Fruit fly (Drosophila melanogaster) whole organism, wandering third instar larva: Measurements from ENCODE around the gene stck.
A peak's percentile ranks its signal among the peaks of the same experiment; 100 is the strongest.

Source experiments
- Abd-B ChIP-seq: fragments of >200 bp; optimal IDR thresholded peaks from 2 replicates; lab custom pipeline; 2017; ENCODE audit warnings: missing biosample characterization, missing genetic modification characterization
- CG32264 ChIP-seq: fragments of 200-800 bp; sonication (Bioruptor generic); optimal IDR thresholded peaks from 2 replicates; lab custom pipeline; 2016; ENCODE audit warnings: missing biosample characterization, missing genetic modification characterization
- CG9705 ChIP-seq: fragments of 200-800 bp; sonication (Bioruptor generic); optimal IDR thresholded peaks from 2 replicates; lab custom pipeline; 2018; ENCODE audit warnings: missing biosample characterization, mild to moderate bottlenecking, missing genetic modification characterization
- CrebA ChIP-seq: fragments of 200-800 bp; sonication (Bioruptor generic); optimal IDR thresholded peaks from 2 replicates; lab custom pipeline; 2016; ENCODE audit warnings: missing biosample characterization, mild to moderate bottlenecking, missing genetic modification characterization, borderline replicate concordance
- Dfd ChIP-seq: fragments of >200 bp; optimal IDR thresholded peaks from 2 replicates; lab custom pipeline; 2017; ENCODE audit warnings: missing biosample characterization, missing genetic modification characterization
- Dif ChIP-seq: fragments of 200-275, 200-300 bp; sonication (Bioruptor generic); optimal IDR thresholded peaks from 2 replicates; lab custom pipeline; 2018; ENCODE audit warnings: missing biosample characterization, missing genetic modification characterization; ENCODE audit not compliant: partially characterized antibody
- GATAd ChIP-seq: sonication (Bioruptor generic); optimal IDR thresholded peaks from 2 replicates; lab custom pipeline; 2016; ENCODE audit warnings: missing biosample characterization, missing genetic modification characterization
- Hnf4 ChIP-seq: fragments of 200-800 bp; sonication (Bioruptor generic); optimal IDR thresholded peaks from 2 replicates; lab custom pipeline; 2016; ENCODE audit warnings: missing biosample characterization, mild to moderate bottlenecking, missing genetic modification characterization
- Hr78 ChIP-seq: fragments of >200 bp; optimal IDR thresholded peaks from 2 replicates; lab custom pipeline; 2017; ENCODE audit warnings: missing biosample characterization, missing genetic modification characterization
- Jra ChIP-seq: sonication (Bioruptor generic); optimal IDR thresholded peaks from 2 replicates; lab custom pipeline; 2016; ENCODE audit warnings: missing biosample characterization, missing genetic modification characterization
- Mio ChIP-seq: sonication (Bioruptor generic); optimal IDR thresholded peaks from 2 replicates; lab custom pipeline; 2016; ENCODE audit warnings: missing biosample characterization, missing genetic modification characterization
- Myc ChIP-seq: fragments of >200 bp; optimal IDR thresholded peaks from 2 replicates; lab custom pipeline; 2017
- N ChIP-seq: fragments of >200 bp; optimal IDR thresholded peaks from 2 replicates; lab custom pipeline; 2018; ENCODE audit warnings: missing biosample characterization, missing external identifiers, missing genetic modification characterization
- OdsH ChIP-seq: fragments of 200-800 bp; sonication (Bioruptor generic); optimal IDR thresholded peaks from 2 replicates; lab custom pipeline; 2016; ENCODE audit warnings: missing biosample characterization, mild to moderate bottlenecking, missing genetic modification characterization
- Rel ChIP-seq, 2 experiments: fragments of 200-800 bp; sonication (Bioruptor generic) in 1 of 2; optimal IDR thresholded peaks; 2 replicates in 1 of 2; 3 replicates in 1 of 2; lab custom pipeline; 2016 to 2019; ENCODE audit warnings: mild to moderate bottlenecking in 2 of 2, missing biosample characterization in 2 of 2, missing genetic modification characterization in 2 of 2, moderate library complexity in 1 of 2
- Sp1 ChIP-seq: fragments of 200-800 bp; sonication (Bioruptor generic); optimal IDR thresholded peaks from 3 replicates; lab custom pipeline; 2019; ENCODE audit warnings: missing biosample characterization, mild to moderate bottlenecking, missing genetic modification characterization, moderate library complexity
- Vsx2 ChIP-seq: fragments of 200-300, 225-300 bp; sonication (Bioruptor generic); optimal IDR thresholded peaks from 2 replicates; lab custom pipeline; 2018; ENCODE audit warnings: missing biosample characterization, missing genetic modification characterization; ENCODE audit not compliant: partially characterized antibody
- br ChIP-seq: fragments of 200-800 bp; sonication (Bioruptor generic); optimal IDR thresholded peaks from 2 replicates; lab custom pipeline; 2016; ENCODE audit warnings: missing biosample characterization, missing genetic modification characterization
- brk ChIP-seq: fragments of 200-800 bp; sonication (Bioruptor generic); optimal IDR thresholded peaks from 2 replicates; lab custom pipeline; 2016; ENCODE audit warnings: missing biosample characterization, mild to moderate bottlenecking, missing genetic modification characterization
- dl ChIP-seq, 2 experiments: fragments of 175-275, 200-275 bp in 1 of 2; fragments of 200-275 bp in 1 of 2; sonication (Bioruptor generic); optimal IDR thresholded peaks; lab custom pipeline; 2018; ENCODE audit warnings: mild to moderate bottlenecking in 2 of 2, missing biosample characterization in 2 of 2, missing genetic modification characterization in 2 of 2, moderate library complexity in 2 of 2; ENCODE audit not compliant: partially characterized antibody in 2 of 2, insufficient read depth in 1 of 2
- dmrt93B ChIP-seq: fragments of 200-800 bp; sonication (Bioruptor generic); optimal IDR thresholded peaks from 2 replicates; lab custom pipeline; 2018; ENCODE audit warnings: missing biosample characterization, mild to moderate bottlenecking, missing genetic modification characterization
- dsf ChIP-seq: sonication (Bioruptor generic); optimal IDR thresholded peaks from 2 replicates; lab custom pipeline; 2016; ENCODE audit warnings: missing biosample characterization, missing genetic modification characterization, borderline replicate concordance
- ey ChIP-seq: fragments of 200-800 bp; sonication (Bioruptor generic); optimal IDR thresholded peaks from 2 replicates; lab custom pipeline; 2016; ENCODE audit warnings: missing biosample characterization, missing genetic modification characterization
- foxo ChIP-seq, 2 experiments: fragments of 200-800 bp; sonication (Bioruptor generic); optimal IDR thresholded peaks; 2 replicates in 1 of 2; 3 replicates in 1 of 2; lab custom pipeline; 2016 to 2017; ENCODE audit warnings: missing biosample characterization in 2 of 2, missing genetic modification characterization in 2 of 2
- h ChIP-seq: fragments of 200-800 bp; sonication (Bioruptor generic); optimal IDR thresholded peaks from 3 replicates; lab custom pipeline; 2016; ENCODE audit warnings: missing biosample characterization, mild to moderate bottlenecking, missing genetic modification characterization
- lola ChIP-seq: fragments of >200 bp; optimal IDR thresholded peaks from 2 replicates; lab custom pipeline; 2017; ENCODE audit warnings: missing biosample characterization, missing genetic modification characterization
- pan ChIP-seq: fragments of >200 bp; optimal IDR thresholded peaks from 2 replicates; lab custom pipeline; 2017
- psq ChIP-seq: fragments of 200-800 bp; sonication (Bioruptor generic); optimal IDR thresholded peaks from 3 replicates; lab custom pipeline; 2017; ENCODE audit warnings: missing biosample characterization, mild to moderate bottlenecking, missing genetic modification characterization, moderate library complexity
- rgr ChIP-seq: fragments of 200-800 bp; sonication (Bioruptor generic); optimal IDR thresholded peaks from 3 replicates; lab custom pipeline; 2016; ENCODE audit warnings: missing biosample characterization, mild to moderate bottlenecking, missing genetic modification characterization
- sage ChIP-seq: fragments of 200-800 bp; sonication (Bioruptor generic); optimal IDR thresholded peaks from 2 replicates; lab custom pipeline; 2016; ENCODE audit warnings: missing biosample characterization, mild to moderate bottlenecking, missing genetic modification characterization
- sv ChIP-seq: fragments of 200-800 bp; sonication (Bioruptor generic); optimal IDR thresholded peaks from 3 replicates; lab custom pipeline; 2016; ENCODE audit warnings: missing biosample characterization, missing genetic modification characterization
- tai ChIP-seq: sonication (Bioruptor generic); optimal IDR thresholded peaks from 2 replicates; lab custom pipeline; 2016; ENCODE audit warnings: missing biosample characterization, missing genetic modification characterization
- usp ChIP-seq: fragments of >200 bp; optimal IDR thresholded peaks from 2 replicates; lab custom pipeline; 2017; ENCODE audit warnings: missing biosample characterization, missing genetic modification characterization
- woc ChIP-seq: sonication (Bioruptor generic); optimal IDR thresholded peaks from 2 replicates; lab custom pipeline; 2016; ENCODE audit warnings: missing biosample characterization, mild to moderate bottlenecking, missing genetic modification characterization

Gene stck

DNA sequence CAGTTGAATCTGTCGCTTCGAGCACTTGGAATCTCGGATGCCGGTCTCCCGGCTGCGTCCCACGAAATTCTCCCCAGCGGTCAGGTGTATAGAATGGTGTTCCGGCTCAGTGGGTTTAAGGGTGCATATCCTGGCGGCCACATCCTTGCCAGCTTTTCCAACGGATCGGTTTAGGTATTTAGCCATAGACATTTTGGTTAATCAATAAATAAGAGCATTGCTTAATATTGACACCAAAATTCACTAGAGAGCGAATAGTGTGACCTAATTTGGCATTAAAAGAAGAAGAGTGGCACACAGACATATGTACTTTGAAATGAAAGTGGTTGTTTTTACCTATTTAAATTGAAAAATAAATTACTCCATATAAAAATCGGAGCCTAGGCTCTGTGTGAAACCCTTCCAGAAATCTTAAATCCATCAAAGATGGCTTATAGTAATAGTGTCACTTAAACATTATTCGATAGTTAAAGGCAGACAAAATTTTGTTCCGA, 13.5 kb upstream of the stck start, which contains the start of the genes PNKP and COX7AL:
TSS of gene PNKP (minus strand) at position 266 of the 494 bp plus-strand sequence.
TSS of gene COX7AL (plus strand) at position 419 of the 494 bp plus-strand sequence.
- no peak for TF ChIP-seq usp (GFP tag; lab: Kevin White, UChicago)
- peak; percentile 59 for TF ChIP-seq rgr (GFP tag; lab: Kevin White, UChicago)
- TF ChIP-seq, all 38 proteins: peak for 1

DNA sequence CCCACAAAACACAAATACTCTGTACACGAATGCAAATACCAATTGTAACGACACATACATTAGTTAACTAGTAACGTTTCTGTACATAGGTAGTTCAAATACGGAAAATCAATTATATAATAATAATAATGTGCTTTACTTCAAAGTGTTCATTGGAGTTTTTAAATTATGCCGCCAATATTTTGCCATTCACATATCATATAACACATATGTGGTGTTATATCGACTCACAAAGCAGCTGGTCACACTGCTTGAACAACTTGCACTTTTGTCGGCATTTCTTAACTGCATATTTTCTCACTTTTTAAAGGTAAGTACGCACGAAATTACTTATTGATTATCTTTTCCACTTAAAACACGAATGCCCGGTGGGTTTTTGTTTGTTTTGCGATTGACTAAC, 12.6 kb upstream of the stck start, which contains the start of gene DppIII:
TSS of gene DppIII (plus strand) at position 227 of the 400 bp plus-strand sequence.
- no peak for TF ChIP-seq CG32264
- TF ChIP-seq OdsH (GFP tag; lab: Kevin White, UChicago) = no peak
- no peak for TF ChIP-seq Hr78
- no peak for TF ChIP-seq psq (GFP tag; lab: Kevin White, UChicago)

DNA sequence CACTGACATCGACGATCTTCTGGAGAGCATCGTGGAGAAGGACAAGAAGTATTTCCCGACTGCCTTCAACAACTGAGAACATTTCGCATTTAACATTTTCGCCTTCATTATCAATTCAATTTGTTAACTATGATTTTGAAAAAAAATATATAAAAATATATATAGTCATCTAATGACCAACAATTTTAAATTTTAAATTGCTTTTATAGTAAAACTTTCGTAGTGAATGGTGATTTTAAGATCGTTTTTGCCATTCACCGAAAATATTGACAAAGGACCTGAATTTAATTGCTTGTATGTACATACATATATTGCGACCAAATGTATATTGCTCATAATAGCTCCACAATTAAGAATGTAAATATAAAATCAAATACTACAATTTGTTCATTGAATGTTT, 9.5 kb upstream of the stck start, which contains the start of gene CG7352:
TSS of gene CG7352 (plus strand) at position 301 of the 400 bp plus-strand sequence.
- TF ChIP-seq GATAd (GFP tag; lab: Kevin White, UChicago) = no peak
- TF ChIP-seq Vsx2 (GFP tag; lab: Kevin White, UChicago) = no peak
- TF ChIP-seq brk (GFP tag; lab: Kevin White, UChicago) = no peak
- no peak for TF ChIP-seq CG9705 (GFP tag; lab: Kevin White, UChicago)
- no peak for TF ChIP-seq Sp1
- TF ChIP-seq foxo (GFP tag; optimal IDR thresholded peaks at IDR 0.05; lab: Kevin White, UChicago) = no peak
- TF ChIP-seq Abd-B (GFP tag; lab: Kevin White, UChicago) = no peak
- TF ChIP-seq CG32264 = no peak
- no peak for TF ChIP-seq sage (GFP tag; lab: Kevin White, UChicago)
- no peak for TF ChIP-seq tai (GFP tag; lab: Kevin White, UChicago)
- TF ChIP-seq dmrt93B (GFP tag; lab: Kevin White, UChicago) = no peak
- TF ChIP-seq sv (GFP tag; lab: Kevin White, UChicago) = no peak
- no peak for TF ChIP-seq rgr (GFP tag; lab: Kevin White, UChicago)
- TF ChIP-seq psq (GFP tag; lab: Kevin White, UChicago) = no peak
- TF ChIP-seq h = no peak
- no peak for TF ChIP-seq Hr78
- TF ChIP-seq Jra = no peak
- no peak for TF ChIP-seq ey (GFP tag; lab: Kevin White, UChicago)
- no peak for TF ChIP-seq Rel (GFP tag; optimal IDR thresholded peaks at IDR 0.05; lab: Kevin White, UChicago)
- TF ChIP-seq Rel (tag; optimal IDR thresholded peaks at IDR 0.05; lab: Kevin White, UChicago) = no peak
- no peak for TF ChIP-seq Mio (GFP tag; lab: Kevin White, UChicago)

DNA sequence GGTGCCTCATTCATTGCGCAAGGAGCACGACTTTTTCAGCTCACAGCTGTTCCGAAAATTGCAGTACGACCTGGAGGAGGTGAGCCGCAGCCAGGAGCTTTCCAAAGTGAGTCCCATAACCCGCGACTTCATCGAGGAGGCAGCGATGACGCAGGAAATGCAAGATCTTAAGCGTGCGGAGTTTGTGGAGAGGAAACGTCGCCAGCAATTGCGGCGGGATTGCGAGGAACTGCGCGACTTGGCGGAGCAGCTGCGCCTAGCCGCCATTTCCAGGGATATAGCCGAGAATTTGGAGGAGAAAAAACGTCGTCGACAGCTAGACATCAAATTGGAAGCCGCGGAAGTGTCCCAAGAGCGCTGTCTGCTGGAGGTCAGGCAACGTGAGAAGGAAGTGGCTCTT, 8.9 kb upstream of the stck start:
- TF ChIP-seq rgr (GFP tag; lab: Kevin White, UChicago) = no peak
- no peak for TF ChIP-seq sage (GFP tag; lab: Kevin White, UChicago)
- no peak for TF ChIP-seq dsf (GFP tag; lab: Kevin White, UChicago)
- no peak for TF ChIP-seq Vsx2 (GFP tag; lab: Kevin White, UChicago)
- TF ChIP-seq Rel (GFP tag; optimal IDR thresholded peaks at IDR 0.05; lab: Kevin White, UChicago) = no peak
- TF ChIP-seq Rel (tag; optimal IDR thresholded peaks at IDR 0.05; lab: Kevin White, UChicago) = no peak
- no peak for TF ChIP-seq foxo (GFP tag; optimal IDR thresholded peaks at IDR 0.05; lab: Kevin White, UChicago)
- no peak for TF ChIP-seq dl (GFP tag; optimal IDR thresholded peaks at IDR 0.05; lab: Kevin White, UChicago; ENCODE audit: insufficient read depth in 1 of 2, partially characterized antibody in 2 of 2)
- TF ChIP-seq Hnf4 (GFP tag; lab: Kevin White, UChicago) = no peak
- TF ChIP-seq Mio (GFP tag; lab: Kevin White, UChicago) = no peak
- TF ChIP-seq Myc (lab: Kevin White, UChicago) = no peak
- no peak for TF ChIP-seq N (GFP tag; lab: Kevin White, UChicago)
- no peak for TF ChIP-seq pan (lab: Kevin White, UChicago)
- TF ChIP-seq Dif = no peak
- TF ChIP-seq OdsH (GFP tag; lab: Kevin White, UChicago) = no peak
- TF ChIP-seq CrebA = no peak
- TF ChIP-seq Dfd = no peak
- no peak for TF ChIP-seq Sp1
- no peak for TF ChIP-seq Abd-B (GFP tag; lab: Kevin White, UChicago)

DNA sequence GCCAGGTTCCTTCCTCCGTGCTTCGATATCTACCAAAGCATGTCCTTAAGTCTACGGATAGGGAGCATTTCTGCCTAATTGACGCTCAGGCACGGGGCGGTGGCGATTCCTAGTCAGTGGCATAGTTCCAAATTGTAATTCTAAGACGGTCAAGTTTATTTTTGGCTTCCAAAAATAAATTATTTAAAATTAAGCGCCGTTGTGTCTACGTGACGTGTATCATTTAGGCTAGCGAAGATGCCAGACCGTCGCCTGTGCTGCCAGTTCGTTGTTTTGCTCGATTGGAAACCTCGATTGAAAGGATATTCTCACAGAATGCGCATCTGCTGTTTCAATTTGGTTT, 7.7 kb upstream of the stck start:
- TF ChIP-seq CG32264 (no peak), Dfd (no peak), br (GFP tag; lab: Kevin White, UChicago) (no peak), Abd-B (GFP tag; lab: Kevin White, UChicago) (no peak), lola (GFP tag; lab: Kevin White, UChicago) (no peak), CrebA (no peak), CG9705 (GFP tag; lab: Kevin White, UChicago) (no peak), Jra (no peak), N (GFP tag; lab: Kevin White, UChicago) (no peak), psq (GFP tag; lab: Kevin White, UChicago) (no peak), Sp1 (no peak), dsf (GFP tag; lab: Kevin White, UChicago) (no peak), Mio (GFP tag; lab: Kevin White, UChicago) (no peak), rgr (GFP tag; lab: Kevin White, UChicago) (no peak), woc (GFP tag; lab: Kevin White, UChicago) (no peak)
